Fruit fly (Drosophila melanogaster): Measurements from ENCODE around the gene CheB93b.
A peak's percentile ranks its signal among the peaks of the same experiment; 100 is the strongest.

CheB93b gene

dm6 chr3R:21452108-21452507, 43.2 kb downstream of the CheB93b start (continued):
- TF ChIP-seq CG11902 (GFP tag; optimal IDR thresholded peaks at IDR 0.05) (no peak), Hr38 (GFP tag; optimal IDR thresholded peaks at IDR 0.05) (no peak), ss (GFP tag; optimal IDR thresholded peaks at IDR 0.05) (no peak), fd59A (GFP tag; optimal IDR thresholded peaks at IDR 0.05) (no peak), CG7368 (GFP tag; optimal IDR thresholded peaks at IDR 0.05) (no peak), CG10669 (GFP tag; optimal IDR thresholded peaks at IDR 0.05) (peak; percentile 18), Ets96B (tag; optimal IDR thresholded peaks at IDR 0.05) (no peak)

- TF ChIP-seq OdsH (GFP tag; optimal IDR thresholded peaks at IDR 0.05) (no peak), CG10631 (GFP tag; optimal IDR thresholded peaks at IDR 0.05) (no peak), CG8119 (GFP tag; IDR thresholded peaks at IDR 0.05) (no peak)
Measured at dm6 chr3R:21456774-21457173, 47.9 kb downstream of the CheB93b start.

dm6 chr3R:21458445-21458844, 49.5 kb downstream of the CheB93b start:
- TF ChIP-seq acj6 (GFP tag; optimal IDR thresholded peaks at IDR 0.05) (no peak), lz (GFP tag; optimal IDR thresholded peaks at IDR 0.05) (no peak), vri (GFP tag; optimal IDR thresholded peaks at IDR 0.05) (no peak), pdm3 (GFP tag; optimal IDR thresholded peaks at IDR 0.05) (no peak), Sox102F (GFP tag; optimal IDR thresholded peaks at IDR 0.05) (no peak), Hr39 (GFP tag; optimal IDR thresholded peaks at IDR 0.05) (no peak), esn (GFP tag; optimal IDR thresholded peaks at IDR 0.05) (no peak)

All from whole organism, prepupa.